Fruit fly (Drosophila melanogaster) S2 (cell line): ENCODE results near the gene ago.
A peak's percentile ranks its signal among the peaks of the same experiment; 100 is the strongest.

Source experiments
- CG8478 ChIP-seq: fragments of >200 bp; optimal IDR thresholded peaks from 2 replicates; lab custom pipeline; 2018
- CTCF ChIP-seq, 2 experiments: fragments of >200 bp; optimal IDR thresholded peaks; 2 replicates each; lab custom pipeline; 2018

The ago gene

DNA sequence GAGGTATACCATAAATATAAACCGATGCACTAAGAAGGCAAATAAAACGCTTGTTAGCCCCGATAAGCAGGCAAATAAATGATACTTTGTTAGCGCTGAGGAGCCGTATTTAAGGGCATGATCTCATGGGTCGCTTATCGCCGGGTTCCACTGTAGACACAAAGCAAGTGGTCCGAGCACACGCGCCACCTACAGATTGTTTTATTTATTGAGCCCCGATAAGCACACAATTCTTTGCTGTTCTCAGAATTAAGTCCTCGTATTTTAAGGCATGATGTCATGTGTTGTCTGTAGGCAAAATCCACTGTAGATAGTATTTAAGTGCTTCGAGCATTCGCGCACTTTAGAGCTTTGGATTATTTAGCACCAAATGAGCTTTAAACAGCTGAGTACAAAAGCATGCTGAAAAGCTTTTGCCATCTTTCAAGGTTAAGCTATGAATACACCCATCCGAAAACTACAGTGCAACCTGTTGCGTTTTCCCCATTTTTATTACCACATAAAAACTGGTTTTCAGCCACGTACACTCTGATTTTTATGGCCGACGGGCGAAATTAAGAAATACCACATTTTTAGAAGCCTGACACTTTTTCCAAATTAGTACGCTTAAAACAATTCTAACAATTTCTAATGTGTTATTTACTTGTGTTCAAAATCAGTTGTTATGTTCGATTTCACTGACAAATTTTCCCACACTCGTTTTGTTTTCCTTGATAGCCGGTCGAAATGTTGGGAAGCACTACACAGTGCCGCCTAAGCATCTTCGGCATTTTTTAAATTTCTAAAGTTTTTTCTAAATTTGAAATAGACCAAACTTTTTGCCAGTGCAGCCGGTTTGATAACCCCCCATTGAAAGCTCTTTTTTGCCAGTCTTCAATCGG, 14.4 kb downstream of the ago start, which contains the start of gene Sqor:
Sqor (plus strand) TSS at position 732 of the 881 bp plus-strand sequence.
- no peak for TF ChIP-seq CG8478
- peak; percentile 89 to 94 for TF ChIP-seq CTCF (optimal IDR thresholded peaks at IDR 0.05; lab: Kevin White, UChicago)

DNA sequence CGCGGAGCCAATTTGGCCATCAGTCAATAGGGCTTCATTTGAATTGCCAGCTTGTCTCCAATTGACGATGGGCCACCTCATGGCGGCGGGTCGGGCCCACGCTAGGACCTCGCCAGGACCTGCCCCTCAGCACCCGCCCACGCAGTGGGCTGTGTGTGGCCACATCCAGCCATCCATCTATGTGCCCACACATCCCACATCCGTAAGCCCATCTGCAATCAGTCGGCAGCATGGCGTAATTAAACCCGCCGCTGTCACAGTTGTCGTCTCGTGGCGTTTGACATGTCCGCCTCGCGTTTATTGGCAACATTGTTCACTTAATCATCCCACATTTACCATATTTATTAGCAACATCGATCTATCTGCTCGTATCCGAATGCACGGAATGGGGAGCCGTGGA, 15.9 kb downstream of the ago start:
- no peak for TF ChIP-seq CG8478
- TF ChIP-seq CTCF (optimal IDR thresholded peaks at IDR 0.05; lab: Kevin White, UChicago), result no peak

DNA sequence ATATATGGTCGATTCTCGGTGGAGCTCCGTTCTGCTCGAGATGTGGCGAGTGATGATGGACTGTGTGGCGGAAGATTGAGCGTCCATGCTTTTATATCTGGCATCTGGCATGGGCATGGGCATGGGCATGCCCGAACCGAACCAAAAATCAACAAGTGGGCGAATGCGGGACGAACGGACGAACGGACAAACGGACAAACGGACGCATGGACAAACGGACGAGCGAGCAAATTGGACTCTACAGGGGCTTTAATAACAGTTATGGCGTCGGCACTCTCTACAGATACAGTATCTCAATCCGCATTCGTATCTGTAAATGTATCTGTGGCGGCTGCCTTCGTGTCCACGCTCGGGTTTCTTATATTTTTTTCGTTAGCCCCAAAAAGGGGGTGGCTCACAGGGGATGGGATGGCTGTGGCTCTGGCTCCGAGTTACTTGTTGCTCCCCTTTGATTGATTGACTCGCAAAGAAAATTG, 18.0 kb downstream of the ago start, which contains the start of gene ImpL2:
ImpL2 (minus strand) TSS at position 51 of the 476 bp plus-strand sequence.
- TF ChIP-seq CTCF (optimal IDR thresholded peaks at IDR 0.05; lab: Kevin White, UChicago), result no peak
- TF ChIP-seq CG8478, result no peak

DNA sequence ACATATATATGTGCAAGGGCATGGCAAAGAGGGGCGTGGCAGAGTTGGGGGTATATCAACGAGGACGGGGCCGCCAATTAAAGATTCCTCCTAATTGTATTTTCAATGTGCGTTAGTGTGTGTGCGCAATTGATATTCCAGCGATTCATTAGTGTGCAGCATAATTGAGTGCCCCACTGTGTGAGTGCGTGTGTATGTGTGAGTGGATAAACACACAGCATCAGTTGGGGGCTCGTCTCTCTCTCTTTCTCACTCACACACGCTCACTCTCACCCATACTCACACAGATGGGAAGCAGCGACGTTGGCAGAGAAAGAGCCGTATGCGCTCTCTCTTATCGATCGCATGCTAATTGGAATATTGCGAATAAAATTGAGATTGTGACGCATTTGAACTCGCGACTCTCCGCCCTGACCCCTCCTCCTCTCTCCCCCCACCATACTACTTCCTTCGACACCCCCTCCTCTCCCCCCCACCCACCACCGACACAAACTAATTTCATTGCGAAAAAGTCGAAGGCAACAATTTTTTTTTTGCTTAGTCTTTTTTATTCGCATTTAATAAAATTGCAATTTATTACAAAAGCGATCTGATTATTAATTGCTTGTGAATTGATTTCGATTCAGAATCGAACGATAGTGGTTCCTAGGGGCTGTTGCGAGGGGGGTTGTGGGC, 20.4 kb downstream of the ago start:
- TF ChIP-seq CG8478 (peak; percentile 76), CTCF (optimal IDR thresholded peaks at IDR 0.05; lab: Kevin White, UChicago) (no peak)

DNA sequence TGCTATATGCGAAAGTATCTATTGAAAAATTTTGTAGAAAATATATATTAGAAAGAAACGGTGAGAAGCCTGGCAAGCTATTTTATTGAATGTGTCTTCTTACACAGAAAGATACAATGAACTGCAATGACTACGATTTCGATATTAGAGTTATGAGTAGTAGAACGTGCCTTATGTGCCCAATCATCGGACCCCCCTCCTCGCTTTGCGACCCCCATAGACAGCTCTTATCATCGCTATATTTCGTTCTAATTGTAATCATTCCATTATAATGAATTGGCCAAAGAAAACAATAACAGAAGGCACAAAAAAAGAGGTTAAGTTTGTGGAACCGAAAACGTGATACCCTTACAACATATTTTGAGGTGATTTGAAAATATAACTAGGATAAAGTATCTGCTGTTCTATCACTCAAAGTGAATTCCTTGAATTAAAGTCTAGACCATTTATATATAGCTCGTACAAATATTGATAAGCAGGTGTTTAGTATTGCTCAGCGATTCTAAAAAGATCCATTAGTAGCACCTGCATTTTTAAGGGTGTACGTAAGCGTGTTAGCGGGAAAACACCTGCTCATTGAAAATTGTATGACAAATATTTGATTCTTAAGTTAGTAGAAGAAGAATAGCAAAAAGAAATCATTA, 21.3 kb downstream of the ago start:
- TF ChIP-seq CG8478 (no peak), CTCF (optimal IDR thresholded peaks at IDR 0.05; lab: Kevin White, UChicago) (no peak)

DNA sequence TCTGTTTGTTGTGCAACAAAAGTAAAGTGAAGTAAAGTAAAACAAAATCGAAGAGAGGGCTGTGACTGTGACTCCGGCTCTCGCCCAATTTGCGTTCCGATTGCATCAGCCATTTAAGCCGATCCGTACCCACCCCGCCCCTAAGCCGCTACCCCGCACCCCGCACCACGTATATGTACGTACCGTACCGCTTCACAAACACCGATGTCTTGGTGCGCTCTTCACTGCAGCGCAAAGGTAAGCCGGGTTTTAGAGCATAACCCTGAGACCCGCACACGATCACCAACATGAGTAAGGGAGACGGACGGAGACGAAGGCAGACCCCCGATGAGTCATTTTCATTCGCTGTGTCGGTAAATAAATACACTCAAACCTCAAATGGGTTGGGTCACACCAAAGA, 21.9 kb downstream of the ago start:
- TF ChIP-seq CTCF (optimal IDR thresholded peaks at IDR 0.05; lab: Kevin White, UChicago), result no peak
- TF ChIP-seq CG8478, result no peak

DNA sequence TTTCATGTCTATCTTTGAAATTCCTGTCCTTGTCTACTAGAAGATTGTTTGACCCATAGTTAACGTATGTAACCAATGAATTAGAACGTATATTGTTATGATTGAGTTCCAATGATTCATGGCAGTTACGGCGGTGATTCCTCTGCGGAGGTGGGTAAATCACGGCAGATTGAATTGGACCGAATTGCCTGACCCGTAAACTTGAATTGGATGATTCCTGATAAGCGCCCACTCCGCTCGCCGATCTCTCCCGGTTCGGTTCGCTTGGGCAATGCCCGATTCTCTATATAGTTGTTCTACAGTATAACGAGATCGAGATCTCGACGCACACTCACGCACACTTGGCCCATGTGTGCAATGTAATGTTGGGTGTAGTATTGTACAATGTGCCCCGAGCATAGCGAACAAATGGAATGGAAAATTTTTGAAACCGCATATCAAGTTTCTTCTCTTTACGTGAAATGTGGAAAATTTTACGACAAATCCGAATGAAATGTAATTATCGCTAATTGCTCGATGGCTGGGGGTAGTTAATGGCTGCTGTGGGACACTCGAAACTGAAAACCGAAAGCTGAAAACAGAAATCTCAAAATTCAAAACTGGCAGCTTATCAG, 22.6 kb downstream of the ago start:
- TF ChIP-seq CTCF (optimal IDR thresholded peaks at IDR 0.05; lab: Kevin White, UChicago) (no peak), CG8478 (no peak)

DNA sequence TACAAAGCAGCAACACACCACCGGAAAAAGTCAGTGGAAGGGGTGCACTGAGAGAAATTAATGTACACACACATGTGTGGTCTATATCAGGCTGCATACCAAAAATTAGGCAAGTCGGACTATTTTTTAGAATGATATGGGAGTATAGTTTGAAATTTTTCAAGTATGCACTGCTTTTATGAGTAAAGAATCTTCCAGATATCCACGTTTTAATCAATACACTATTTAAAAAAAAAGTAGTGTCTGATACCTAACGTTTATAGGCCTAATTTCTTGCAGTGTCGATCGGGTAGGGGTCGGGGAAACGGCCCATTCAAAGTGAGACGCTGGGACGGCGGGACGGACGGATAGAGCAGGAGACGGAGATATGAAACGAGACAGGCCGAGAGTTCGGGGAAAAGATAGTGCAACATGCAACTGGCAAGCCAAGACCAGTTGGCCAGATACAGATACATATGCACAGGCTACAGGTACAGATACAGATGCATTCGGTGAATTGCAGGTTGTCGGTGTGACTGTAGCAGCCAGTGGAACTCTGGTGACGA, 23.7 kb downstream of the ago start:
- TF ChIP-seq CG8478 (no peak), CTCF (optimal IDR thresholded peaks at IDR 0.05; lab: Kevin White, UChicago) (no peak)

DNA sequence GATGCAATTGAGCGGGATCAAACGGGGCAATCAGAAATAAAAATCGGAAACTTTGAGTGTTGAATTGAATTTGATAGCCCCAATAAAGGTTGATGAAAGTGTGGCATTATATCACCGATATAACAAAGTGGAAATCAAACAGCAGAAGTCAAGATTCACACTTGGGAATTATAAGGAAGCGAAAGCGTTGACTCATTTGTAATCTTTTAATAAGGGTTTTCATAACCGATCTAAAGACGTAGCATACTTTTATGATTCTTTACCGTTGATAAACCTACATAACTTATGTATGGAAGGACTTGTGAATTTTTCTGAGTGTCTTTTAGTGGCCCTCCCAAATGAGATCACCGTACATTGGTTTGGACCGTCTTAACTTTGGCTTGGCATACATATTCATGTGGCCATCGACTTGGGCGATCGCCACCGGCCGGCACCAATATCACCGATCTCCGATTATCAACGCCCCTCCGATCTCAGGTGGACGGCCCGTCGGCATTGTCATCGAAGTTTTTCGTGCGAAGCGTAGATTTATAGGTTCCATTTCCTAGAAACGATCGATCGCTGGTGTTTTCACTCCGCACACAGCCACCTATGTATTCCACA, 24.6 kb downstream of the ago start:
- TF ChIP-seq CTCF (optimal IDR thresholded peaks at IDR 0.05; lab: Kevin White, UChicago) (no peak), CG8478 (no peak)

DNA sequence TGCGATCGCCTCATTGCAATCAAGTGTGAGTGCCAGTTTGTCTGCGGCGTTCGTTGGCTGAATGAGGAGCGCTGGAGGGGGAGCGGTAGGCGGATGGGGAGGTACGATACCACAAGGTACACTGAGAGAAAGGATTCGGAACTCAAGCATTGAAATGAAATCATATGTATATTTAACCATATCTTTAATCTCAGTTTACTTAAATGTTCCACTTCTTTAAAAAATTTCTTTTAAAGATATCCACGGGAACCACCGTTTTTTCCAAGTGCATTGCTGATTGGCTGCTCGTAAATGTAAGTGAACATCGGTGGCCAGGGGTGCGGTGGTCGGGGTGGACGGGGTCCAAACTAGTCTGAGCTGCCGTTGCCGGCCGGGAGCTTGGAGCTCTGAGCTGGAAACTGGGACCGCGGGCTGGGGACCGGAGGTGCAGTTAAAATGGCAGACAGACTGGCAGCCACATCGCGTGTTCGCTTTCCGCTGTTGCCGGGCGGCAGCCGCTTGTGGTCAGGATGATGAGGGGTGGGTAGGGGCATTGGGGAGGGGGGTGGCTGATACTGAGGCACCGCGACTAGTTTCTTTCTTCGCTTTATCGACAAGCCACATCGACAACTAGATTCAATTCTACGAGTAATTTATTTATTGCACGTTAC, 25.8 kb downstream of the ago start:
- no peak for TF ChIP-seq CG8478
- no peak for TF ChIP-seq CTCF (optimal IDR thresholded peaks at IDR 0.05; lab: Kevin White, UChicago)

DNA sequence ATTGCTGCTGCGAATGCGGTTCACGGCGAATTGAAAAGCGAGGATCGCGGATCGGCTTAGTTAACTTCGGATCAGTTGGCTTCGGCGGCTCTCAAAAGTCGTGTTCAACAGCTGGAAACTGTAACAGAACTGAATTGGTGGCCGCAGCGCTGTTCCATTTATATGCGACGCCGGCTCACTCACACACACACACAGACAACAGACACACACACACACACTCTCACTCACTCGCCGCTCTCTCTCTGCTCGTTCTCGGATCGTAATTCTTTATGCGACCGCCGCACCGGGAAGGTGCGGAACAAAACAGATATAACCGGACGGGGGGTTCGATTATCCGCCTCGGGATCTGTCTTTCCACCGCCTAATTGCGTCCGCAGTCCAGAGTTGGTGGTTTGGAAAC, 26.9 kb downstream of the ago start, which contains the start of gene CG46460:
CG46460 (minus strand) TSS at position 139 of the 400 bp plus-strand sequence.
- no peak for TF ChIP-seq CG8478
- TF ChIP-seq CTCF (optimal IDR thresholded peaks at IDR 0.05; lab: Kevin White, UChicago), result no peak

DNA sequence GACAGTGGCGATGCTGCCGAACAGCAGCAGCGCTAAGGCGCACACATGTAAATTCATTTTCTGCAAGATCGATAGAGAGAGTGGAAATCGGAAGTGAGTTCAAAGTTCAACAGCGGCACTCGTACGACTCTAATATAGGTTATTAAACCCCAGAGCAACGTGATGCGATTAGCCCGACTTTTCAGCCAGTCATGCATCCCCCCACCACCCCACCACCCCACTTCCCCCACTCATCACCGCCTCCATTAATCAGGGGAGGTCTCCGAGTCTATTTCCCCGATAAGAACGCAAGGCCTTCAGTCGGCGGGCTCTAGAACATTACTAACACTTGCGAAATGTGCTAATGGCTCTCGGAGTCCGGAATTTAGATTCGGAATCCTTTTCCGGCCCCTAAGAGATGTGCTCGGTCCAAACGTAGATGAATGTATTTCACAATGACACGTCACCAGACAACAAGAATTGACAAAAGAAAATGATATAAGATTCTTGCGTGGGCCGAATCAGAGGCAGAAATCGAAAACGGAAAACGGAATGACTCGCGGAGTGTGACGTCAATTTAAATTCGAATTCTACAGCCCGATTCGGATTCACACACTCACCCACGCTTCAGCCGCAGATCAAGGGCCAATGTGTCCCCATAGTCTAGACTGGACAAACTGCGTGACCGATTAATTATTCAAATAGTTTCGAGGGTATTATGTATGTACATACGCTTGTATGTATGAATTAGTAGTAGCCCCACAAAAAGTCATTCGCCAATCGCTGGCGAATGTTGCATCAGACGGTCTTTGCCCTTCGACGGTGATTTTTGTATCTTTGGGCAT, 28.2 kb downstream of the ago start:
- TF ChIP-seq CG8478 (no peak), CTCF (optimal IDR thresholded peaks at IDR 0.05; lab: Kevin White, UChicago) (no peak)

DNA sequence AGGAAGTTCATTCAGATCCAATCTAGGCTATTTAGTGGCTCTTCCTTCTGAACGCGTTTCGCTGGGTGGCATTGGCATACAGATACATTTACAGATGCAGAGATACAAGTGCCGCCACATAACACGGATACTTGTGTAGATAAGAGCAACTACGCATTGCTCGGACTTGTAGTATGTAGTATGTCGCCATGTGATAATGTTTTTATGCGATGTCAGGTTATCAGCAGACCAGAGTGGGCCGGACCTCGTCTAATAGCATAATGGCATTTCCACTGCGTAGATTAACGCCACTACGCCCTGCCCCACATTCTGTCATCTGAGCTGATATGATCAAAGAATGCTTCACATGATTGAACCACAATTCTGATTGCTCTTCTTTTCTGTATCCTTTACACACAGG, 32.3 kb downstream of the ago start:
- TF ChIP-seq CTCF (optimal IDR thresholded peaks at IDR 0.05; lab: Kevin White, UChicago) (no peak), CG8478 (no peak)
